Worm (Caenorhabditis elegans): ENCODE results near the gene itr-1.

itr-1 gene

DNA sequence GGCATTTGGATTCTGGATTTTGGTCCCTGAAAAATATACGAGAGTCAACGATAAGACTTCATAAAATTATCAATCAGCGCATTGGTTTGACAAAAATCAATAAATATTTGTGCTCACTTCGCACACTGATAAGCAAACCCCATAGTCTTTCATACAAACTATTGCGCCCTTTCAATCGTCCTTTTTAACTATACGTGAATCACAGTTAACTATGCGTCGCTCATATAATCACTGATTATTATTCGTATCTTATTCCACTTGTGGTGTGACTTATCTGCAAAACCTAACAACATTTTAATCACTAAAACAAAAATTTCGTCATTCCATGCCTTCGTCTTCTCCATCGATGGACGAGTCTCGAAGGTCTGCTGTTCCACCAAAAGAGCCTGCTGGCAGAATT lies 35.9 kb downstream of the itr-1 start, which contains the start of gene nhr-8:
TSS of gene nhr-8 (plus strand) at position 160 of the 400 bp plus-strand sequence.
- TF ChIP-seq hmg-4 (GFP tag; optimal IDR thresholded peaks at IDR 0.05) = no peak
- no peak for TF ChIP-seq tbx-11 (GFP tag; IDR thresholded peaks at IDR 0.05)
- TF ChIP-seq ceh-13 (GFP tag; optimal IDR thresholded peaks at IDR 0.05) = no peak
- no peak for TF ChIP-seq scrt-1 (GFP tag; IDR thresholded peaks at IDR 0.05)
- TF ChIP-seq hmbx-1 (tag; optimal IDR thresholded peaks at IDR 0.05) = no peak
- no peak for TF ChIP-seq sea-1 (GFP tag; conservative IDR thresholded peaks at IDR 0.05)
- no peak for TF ChIP-seq ama-1 (optimal IDR thresholded peaks at IDR 0.05)
- TF ChIP-seq pes-1 (GFP tag; IDR thresholded peaks at IDR 0.05) = no peak
- no peak for TF ChIP-seq ets-7 (tag; optimal IDR thresholded peaks at IDR 0.05)
- no peak for TF ChIP-seq tra-4 (tag; optimal IDR thresholded peaks at IDR 0.05)
- no peak for TF ChIP-seq tbx-37 (GFP tag; conservative IDR thresholded peaks at IDR 0.05)
- no peak for TF ChIP-seq hnd-1 (tag; optimal IDR thresholded peaks at IDR 0.05)
- TF ChIP-seq aly-1 (tag; optimal IDR thresholded peaks at IDR 0.05) = no peak
- TF ChIP-seq flt-1 (GFP tag; IDR thresholded peaks at IDR 0.05) = no peak
- TF ChIP-seq B0310.2 (tag; optimal IDR thresholded peaks at IDR 0.05) = no peak
- TF ChIP-seq F13C5.2 (tag; optimal IDR thresholded peaks at IDR 0.05) = no peak
- no peak for TF ChIP-seq ceh-36 (tag; optimal IDR thresholded peaks at IDR 0.05)

DNA sequence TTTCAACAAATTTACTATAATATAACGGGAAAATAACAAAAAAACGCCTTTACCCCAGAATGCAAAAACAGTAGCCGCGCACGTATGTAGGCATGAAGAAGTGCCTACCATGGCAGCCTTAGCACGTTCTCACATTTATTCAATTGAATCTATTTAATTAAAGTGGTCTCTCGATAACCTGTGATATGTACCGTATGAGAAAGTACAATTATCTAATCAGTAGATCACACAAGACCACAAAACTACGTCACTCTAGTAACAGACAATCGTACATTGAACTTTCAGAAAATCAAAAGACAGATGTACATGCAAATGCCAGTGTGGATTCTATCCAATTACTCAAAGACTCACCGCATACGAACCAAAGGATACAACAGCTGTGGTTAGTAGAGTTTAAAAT lies 37.3 kb downstream of the itr-1 start:
- TF ChIP-seq flt-1 (GFP tag; IDR thresholded peaks at IDR 0.05) (no peak), pes-1 (GFP tag; IDR thresholded peaks at IDR 0.05) (no peak), ama-1 (optimal IDR thresholded peaks at IDR 0.05) (no peak), aly-1 (tag; optimal IDR thresholded peaks at IDR 0.05) (no peak), hmg-4 (GFP tag; optimal IDR thresholded peaks at IDR 0.05) (no peak), tbx-11 (GFP tag; IDR thresholded peaks at IDR 0.05) (no peak), tra-4 (tag; optimal IDR thresholded peaks at IDR 0.05) (no peak), F13C5.2 (tag; optimal IDR thresholded peaks at IDR 0.05) (no peak), ceh-36 (tag; optimal IDR thresholded peaks at IDR 0.05) (no peak), ets-7 (tag; optimal IDR thresholded peaks at IDR 0.05) (no peak), ceh-13 (GFP tag; optimal IDR thresholded peaks at IDR 0.05) (no peak), hmbx-1 (tag; optimal IDR thresholded peaks at IDR 0.05) (no peak), hnd-1 (tag; optimal IDR thresholded peaks at IDR 0.05) (no peak), scrt-1 (GFP tag; IDR thresholded peaks at IDR 0.05) (no peak), sea-1 (GFP tag; conservative IDR thresholded peaks at IDR 0.05) (no peak), tbx-37 (GFP tag; conservative IDR thresholded peaks at IDR 0.05) (no peak), B0310.2 (tag; optimal IDR thresholded peaks at IDR 0.05) (no peak)

DNA sequence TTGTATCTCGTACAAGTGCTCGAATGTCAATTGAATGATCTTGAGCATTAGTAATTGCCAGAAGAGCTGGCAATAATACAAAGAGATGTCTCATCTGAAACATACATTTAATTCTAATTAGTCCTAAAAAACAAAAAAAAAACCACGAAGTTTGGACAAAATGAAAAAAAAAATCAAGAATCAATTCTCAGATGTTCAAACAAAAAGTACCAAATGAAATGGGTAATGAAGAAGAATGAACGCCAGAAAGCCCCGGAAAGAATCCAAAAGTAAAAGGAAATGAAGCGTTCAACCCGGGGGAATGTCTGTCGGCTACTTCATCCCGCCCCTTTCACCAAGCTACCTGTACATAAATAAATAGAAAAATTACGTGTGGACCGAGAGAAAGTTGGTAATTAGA lies 42.9 kb downstream of the itr-1 start, which contains the start of gene F33D4.6:
TSS of gene F33D4.6 (minus strand) at position 101 of the 400 bp plus-strand sequence.
- TF ChIP-seq hmbx-1 (tag; optimal IDR thresholded peaks at IDR 0.05) (no peak), ceh-13 (GFP tag; optimal IDR thresholded peaks at IDR 0.05) (no peak), ets-7 (tag; optimal IDR thresholded peaks at IDR 0.05) (no peak), tbx-11 (GFP tag; IDR thresholded peaks at IDR 0.05) (no peak), ceh-36 (tag; optimal IDR thresholded peaks at IDR 0.05) (no peak), scrt-1 (GFP tag; IDR thresholded peaks at IDR 0.05) (no peak)

- no peak for TF ChIP-seq sea-1 (GFP tag; conservative IDR thresholded peaks at IDR 0.05)
Observed at ce11 chrIV:7722806-7723205, 47.8 kb downstream of the itr-1 start, which contains the start of gene C50F7.6. C50F7.6 (minus strand) TSS chrIV:7723199.

DNA sequence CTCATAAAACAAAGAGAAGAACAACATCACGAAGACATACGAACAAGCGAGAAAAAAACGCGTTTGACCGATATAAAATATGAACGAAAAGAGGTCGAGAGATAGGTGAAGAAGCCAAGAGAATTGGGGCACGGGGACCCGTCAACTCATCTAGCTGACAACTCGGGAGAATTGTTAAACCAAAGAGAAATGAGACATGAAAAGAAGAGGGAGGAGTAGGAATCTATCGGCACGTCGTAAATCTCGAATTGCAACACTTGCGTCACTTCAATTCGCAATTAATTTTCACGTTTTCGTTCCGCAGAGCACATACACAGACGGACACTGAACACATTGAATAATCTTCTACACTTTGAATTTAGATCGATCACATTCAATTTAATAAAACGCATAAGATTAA lies 48.6 kb downstream of the itr-1 start:
- TF ChIP-seq ceh-36 (tag; optimal IDR thresholded peaks at IDR 0.05) (no peak), tbx-11 (GFP tag; IDR thresholded peaks at IDR 0.05) (no peak), tbx-37 (GFP tag; conservative IDR thresholded peaks at IDR 0.05) (no peak), scrt-1 (GFP tag; IDR thresholded peaks at IDR 0.05) (no peak), sea-1 (GFP tag; conservative IDR thresholded peaks at IDR 0.05) (no peak), B0310.2 (tag; optimal IDR thresholded peaks at IDR 0.05) (no peak), tra-4 (tag; optimal IDR thresholded peaks at IDR 0.05) (no peak), F13C5.2 (tag; optimal IDR thresholded peaks at IDR 0.05) (no peak), flt-1 (GFP tag; IDR thresholded peaks at IDR 0.05) (no peak), hnd-1 (tag; optimal IDR thresholded peaks at IDR 0.05) (no peak), hmbx-1 (tag; optimal IDR thresholded peaks at IDR 0.05) (no peak), aly-1 (tag; optimal IDR thresholded peaks at IDR 0.05) (no peak), ets-7 (tag; optimal IDR thresholded peaks at IDR 0.05) (no peak), ceh-13 (GFP tag; optimal IDR thresholded peaks at IDR 0.05) (no peak), hmg-4 (GFP tag; optimal IDR thresholded peaks at IDR 0.05) (no peak), pes-1 (GFP tag; IDR thresholded peaks at IDR 0.05) (no peak)

- TF ChIP-seq flt-1 (GFP tag; IDR thresholded peaks at IDR 0.05) = no peak
- TF ChIP-seq ama-1 (optimal IDR thresholded peaks at IDR 0.05) = no peak
- TF ChIP-seq tra-4 (tag; optimal IDR thresholded peaks at IDR 0.05) = no peak
- TF ChIP-seq pes-1 (GFP tag; IDR thresholded peaks at IDR 0.05) = no peak
- TF ChIP-seq sea-1 (GFP tag; conservative IDR thresholded peaks at IDR 0.05) = no peak
Observed at ce11 chrIV:7724912-7725311, 49.9 kb downstream of the itr-1 start.

- TF ChIP-seq hmbx-1 (tag; optimal IDR thresholded peaks at IDR 0.05) = no peak
- TF ChIP-seq tbx-37 (GFP tag; conservative IDR thresholded peaks at IDR 0.05) = no peak
- no peak for TF ChIP-seq aly-1 (tag; optimal IDR thresholded peaks at IDR 0.05)
- no peak for TF ChIP-seq pes-1 (GFP tag; IDR thresholded peaks at IDR 0.05)
- TF ChIP-seq F13C5.2 (tag; optimal IDR thresholded peaks at IDR 0.05) = no peak
- TF ChIP-seq ets-7 (tag; optimal IDR thresholded peaks at IDR 0.05) = no peak
- TF ChIP-seq flt-1 (GFP tag; IDR thresholded peaks at IDR 0.05) = no peak
- TF ChIP-seq ceh-36 (tag; optimal IDR thresholded peaks at IDR 0.05) = no peak
- TF ChIP-seq hmg-4 (GFP tag; optimal IDR thresholded peaks at IDR 0.05) = no peak
- TF ChIP-seq tbx-11 (GFP tag; IDR thresholded peaks at IDR 0.05) = no peak
- TF ChIP-seq sea-1 (GFP tag; conservative IDR thresholded peaks at IDR 0.05) = no peak
- no peak for TF ChIP-seq tra-4 (tag; optimal IDR thresholded peaks at IDR 0.05)
- no peak for TF ChIP-seq ceh-13 (GFP tag; optimal IDR thresholded peaks at IDR 0.05)
- TF ChIP-seq hnd-1 (tag; optimal IDR thresholded peaks at IDR 0.05) = no peak
- TF ChIP-seq ama-1 (optimal IDR thresholded peaks at IDR 0.05) = no peak
- no peak for TF ChIP-seq scrt-1 (GFP tag; IDR thresholded peaks at IDR 0.05)
Observed at ce11 chrIV:7726325-7726724, 51.4 kb downstream of the itr-1 start, which contains the start of gene C50F7.5. C50F7.5 (plus strand) TSS chrIV:7726719.

- no peak for TF ChIP-seq tra-4 (tag; optimal IDR thresholded peaks at IDR 0.05)
Observed at ce11 chrIV:7727258-7727657, 52.3 kb downstream of the itr-1 start.
